Fruit fly (Drosophila melanogaster) whole organism: ENCODE measurements around the gene CTCF.

Experiments used
- CG8478 ChIP-seq: fragments of >200 bp; optimal IDR thresholded peaks from 2 replicates; lab custom pipeline; 2018; ENCODE audit warnings: inconsistent platforms
- Dll ChIP-seq: fragments of >200 bp; optimal IDR thresholded peaks from 2 replicates; lab custom pipeline; 2017
- EcR ChIP-seq, 2 experiments: fragments of >200 bp; optimal IDR thresholded peaks; 2 replicates each; lab custom pipeline; 2017; ENCODE audit warnings: missing biosample characterization in 2 of 2, missing genetic modification characterization in 2 of 2, missing genetic modification reagents in 2 of 2
- pan ChIP-seq: fragments of >200 bp; optimal IDR thresholded peaks from 2 replicates; lab custom pipeline; 2017
- psq ChIP-seq: fragments of >200 bp; optimal IDR thresholded peaks from 2 replicates; lab custom pipeline; 2017
- usp ChIP-seq: fragments of >200 bp; optimal IDR thresholded peaks from 2 replicates; lab custom pipeline; 2017; ENCODE audit warnings: missing biosample characterization, missing genetic modification characterization, mixed read lengths

The CTCF gene

dm6 chr3L:7356386-7357117, at the start of gene CTCF:
Gene CTCF (minus strand): TSS chr3L:7356713.
- no peak for TF ChIP-seq EcR (GFP tag; optimal IDR thresholded peaks at IDR 0.05; lab: Kevin White, UChicago)
- no peak for TF ChIP-seq psq (lab: Kevin White, UChicago)
- TF ChIP-seq CG8478: no peak
- TF ChIP-seq usp: no peak
- TF ChIP-seq Dll (lab: Kevin White, UChicago): no peak
- TF ChIP-seq pan (lab: Kevin White, UChicago): no peak

- TF ChIP-seq EcR (GFP tag; optimal IDR thresholded peaks at IDR 0.05; lab: Kevin White, UChicago): no peak
- TF ChIP-seq psq (lab: Kevin White, UChicago): no peak
- TF ChIP-seq Dll (lab: Kevin White, UChicago): no peak
These were observed 47.6 kb upstream of the CTCF start, which contains the start of gene CG8560 for dm6 chr3L:7404081-7404480. Gene CG8560 (minus strand): TSS chr3L:7404181.

dm6 chr3L:7401972-7402371, 45.5 kb upstream of the CTCF start:
- TF ChIP-seq psq (lab: Kevin White, UChicago) (no peak), EcR (GFP tag; optimal IDR thresholded peaks at IDR 0.05; lab: Kevin White, UChicago) (no peak), usp (no peak), Dll (lab: Kevin White, UChicago) (no peak), CG8478 (no peak), pan (lab: Kevin White, UChicago) (no peak)

- TF ChIP-seq pan (lab: Kevin White, UChicago) (no peak), usp (no peak), CG8478 (no peak), EcR (GFP tag; optimal IDR thresholded peaks at IDR 0.05; lab: Kevin White, UChicago) (no peak), Dll (lab: Kevin White, UChicago) (no peak), psq (lab: Kevin White, UChicago) (no peak)
These were observed 43.3 kb upstream of the CTCF start, which contains the start of gene CG18417 for dm6 chr3L:7399770-7400169. Gene CG18417 (plus strand): TSS chr3L:7400070.

- TF ChIP-seq Dll (lab: Kevin White, UChicago) (no peak), CG8478 (no peak), psq (lab: Kevin White, UChicago) (no peak), EcR (GFP tag; optimal IDR thresholded peaks at IDR 0.05; lab: Kevin White, UChicago) (no peak), usp (no peak), pan (lab: Kevin White, UChicago) (no peak)
These were observed 41.5 kb upstream of the CTCF start, which contains the start of gene CG8562 for dm6 chr3L:7397979-7398378. Gene CG8562 (plus strand): TSS chr3L:7398285.

dm6 chr3L:7396055-7396454, 39.5 kb upstream of the CTCF start, which contains the start of gene CG32379:
Gene CG32379 (plus strand): TSS chr3L:7396355.
- TF ChIP-seq Dll (lab: Kevin White, UChicago): no peak
- no peak for TF ChIP-seq EcR (GFP tag; optimal IDR thresholded peaks at IDR 0.05; lab: Kevin White, UChicago)
- no peak for TF ChIP-seq CG8478
- no peak for TF ChIP-seq pan (lab: Kevin White, UChicago)
- no peak for TF ChIP-seq usp
- no peak for TF ChIP-seq psq (lab: Kevin White, UChicago)

dm6 chr3L:7390442-7390841, 33.9 kb upstream of the CTCF start, which contains the start of gene CG8563:
Gene CG8563 (plus strand): TSS chr3L:7390742.
- TF ChIP-seq CG8478: no peak
- no peak for TF ChIP-seq psq (lab: Kevin White, UChicago)
- no peak for TF ChIP-seq pan (lab: Kevin White, UChicago)
- TF ChIP-seq usp: no peak
- no peak for TF ChIP-seq EcR (GFP tag; optimal IDR thresholded peaks at IDR 0.05; lab: Kevin White, UChicago)
- TF ChIP-seq Dll (lab: Kevin White, UChicago): no peak

- no peak for TF ChIP-seq pan (lab: Kevin White, UChicago)
- TF ChIP-seq Dll (lab: Kevin White, UChicago): no peak
These were observed 33.5 kb upstream of the CTCF start for dm6 chr3L:7390004-7390403.

- TF ChIP-seq EcR (GFP tag; optimal IDR thresholded peaks at IDR 0.05; lab: Kevin White, UChicago) (no peak), psq (lab: Kevin White, UChicago) (no peak), CG8478 (no peak), Dll (lab: Kevin White, UChicago) (no peak), pan (lab: Kevin White, UChicago) (no peak), usp (no peak)
These were observed 31.3 kb upstream of the CTCF start, which contains the start of gene CG8564 for dm6 chr3L:7387814-7388213. Gene CG8564 (minus strand): TSS chr3L:7387914.

dm6 chr3L:7381359-7381976, 25.0 kb upstream of the CTCF start, which contains the start of the genes SMSr and smid:
Gene SMSr (minus strand): TSS chr3L:7381474.
Gene smid (plus strand): TSS chr3L:7381614.
- TF ChIP-seq EcR (GFP tag; optimal IDR thresholded peaks at IDR 0.05; lab: Kevin White, UChicago) (no peak), Dll (lab: Kevin White, UChicago) (no peak), psq (lab: Kevin White, UChicago) (no peak), pan (lab: Kevin White, UChicago) (no peak), usp (no peak), CG8478 (no peak)

dm6 chr3L:7380395-7380794, 23.9 kb upstream of the CTCF start:
- TF ChIP-seq EcR (GFP tag; optimal IDR thresholded peaks at IDR 0.05; lab: Kevin White, UChicago) (no peak), Dll (lab: Kevin White, UChicago) (no peak), CG8478 (no peak), psq (lab: Kevin White, UChicago) (no peak), pan (lab: Kevin White, UChicago) (no peak), usp (no peak)

dm6 chr3L:7376830-7377229, 20.3 kb upstream of the CTCF start:
- TF ChIP-seq usp: no peak
- TF ChIP-seq psq (lab: Kevin White, UChicago): no peak
- no peak for TF ChIP-seq pan (lab: Kevin White, UChicago)
- no peak for TF ChIP-seq EcR (GFP tag; optimal IDR thresholded peaks at IDR 0.05; lab: Kevin White, UChicago)
- no peak for TF ChIP-seq Dll (lab: Kevin White, UChicago)
- no peak for TF ChIP-seq CG8478
